Fruit fly (Drosophila melanogaster) whole organism, wandering third instar larva: ENCODE results near the gene CG42820.

ENCODE experiments used
- CrebA ChIP-seq: fragments of 200-800 bp; sonication (Bioruptor generic); optimal IDR thresholded peaks from 2 replicates; lab custom pipeline; 2016; ENCODE audit warnings: missing biosample characterization, mild to moderate bottlenecking, missing genetic modification characterization, borderline replicate concordance
- Dfd ChIP-seq: fragments of >200 bp; optimal IDR thresholded peaks from 2 replicates; lab custom pipeline; 2017; ENCODE audit warnings: missing biosample characterization, missing genetic modification characterization
- Dif ChIP-seq: fragments of 200-275, 200-300 bp; sonication (Bioruptor generic); optimal IDR thresholded peaks from 2 replicates; lab custom pipeline; 2018; ENCODE audit warnings: missing biosample characterization, missing genetic modification characterization; ENCODE audit not compliant: partially characterized antibody
- GATAd ChIP-seq: sonication (Bioruptor generic); optimal IDR thresholded peaks from 2 replicates; lab custom pipeline; 2016; ENCODE audit warnings: missing biosample characterization, missing genetic modification characterization
- HLH106 ChIP-seq: fragments of 200-800 bp; optimal IDR thresholded peaks from 3 replicates; lab custom pipeline; 2019; ENCODE audit warnings: missing biosample characterization, mild to moderate bottlenecking, missing genetic modification characterization, moderate library complexity
- Hnf4 ChIP-seq: fragments of 200-800 bp; sonication (Bioruptor generic); optimal IDR thresholded peaks from 2 replicates; lab custom pipeline; 2016; ENCODE audit warnings: missing biosample characterization, mild to moderate bottlenecking, missing genetic modification characterization
- Hr78 ChIP-seq: fragments of >200 bp; optimal IDR thresholded peaks from 2 replicates; lab custom pipeline; 2017; ENCODE audit warnings: missing biosample characterization, missing genetic modification characterization
- Hr83 ChIP-seq: fragments of 200-300 bp; sonication (Bioruptor generic); optimal IDR thresholded peaks from 2 replicates; lab custom pipeline; 2016; ENCODE audit warnings: missing biosample characterization, mild to moderate bottlenecking, missing genetic modification characterization, moderate library complexity; ENCODE audit not compliant: poor library complexity, severe bottlenecking
- Myc ChIP-seq: fragments of >200 bp; optimal IDR thresholded peaks from 2 replicates; lab custom pipeline; 2017
- N ChIP-seq: fragments of >200 bp; optimal IDR thresholded peaks from 2 replicates; lab custom pipeline; 2018; ENCODE audit warnings: missing biosample characterization, missing external identifiers, missing genetic modification characterization
- OdsH ChIP-seq: fragments of 200-800 bp; sonication (Bioruptor generic); optimal IDR thresholded peaks from 2 replicates; lab custom pipeline; 2016; ENCODE audit warnings: missing biosample characterization, mild to moderate bottlenecking, missing genetic modification characterization
- Rel ChIP-seq, 2 experiments: fragments of 200-800 bp; sonication (Bioruptor generic) in 1 of 2; optimal IDR thresholded peaks; 2 replicates in 1 of 2; 3 replicates in 1 of 2; lab custom pipeline; 2016 to 2019; ENCODE audit warnings: mild to moderate bottlenecking in 2 of 2, missing biosample characterization in 2 of 2, missing genetic modification characterization in 2 of 2, moderate library complexity in 1 of 2
- Sp1 ChIP-seq: fragments of 200-800 bp; sonication (Bioruptor generic); optimal IDR thresholded peaks from 3 replicates; lab custom pipeline; 2019; ENCODE audit warnings: missing biosample characterization, mild to moderate bottlenecking, missing genetic modification characterization, moderate library complexity
- Vsx2 ChIP-seq: fragments of 200-300, 225-300 bp; sonication (Bioruptor generic); optimal IDR thresholded peaks from 2 replicates; lab custom pipeline; 2018; ENCODE audit warnings: missing biosample characterization, missing genetic modification characterization; ENCODE audit not compliant: partially characterized antibody
- br ChIP-seq: fragments of 200-800 bp; sonication (Bioruptor generic); optimal IDR thresholded peaks from 2 replicates; lab custom pipeline; 2016; ENCODE audit warnings: missing biosample characterization, missing genetic modification characterization
- brk ChIP-seq: fragments of 200-800 bp; sonication (Bioruptor generic); optimal IDR thresholded peaks from 2 replicates; lab custom pipeline; 2016; ENCODE audit warnings: missing biosample characterization, mild to moderate bottlenecking, missing genetic modification characterization
- dl ChIP-seq, 2 experiments: fragments of 175-275, 200-275 bp in 1 of 2; fragments of 200-275 bp in 1 of 2; sonication (Bioruptor generic); optimal IDR thresholded peaks; lab custom pipeline; 2018; ENCODE audit warnings: mild to moderate bottlenecking in 2 of 2, missing biosample characterization in 2 of 2, missing genetic modification characterization in 2 of 2, moderate library complexity in 2 of 2; ENCODE audit not compliant: partially characterized antibody in 2 of 2, insufficient read depth in 1 of 2
- dsf ChIP-seq: sonication (Bioruptor generic); optimal IDR thresholded peaks from 2 replicates; lab custom pipeline; 2016; ENCODE audit warnings: missing biosample characterization, missing genetic modification characterization, borderline replicate concordance
- foxo ChIP-seq, 2 experiments: fragments of 200-800 bp; sonication (Bioruptor generic); optimal IDR thresholded peaks; 2 replicates in 1 of 2; 3 replicates in 1 of 2; lab custom pipeline; 2016 to 2017; ENCODE audit warnings: missing biosample characterization in 2 of 2, missing genetic modification characterization in 2 of 2
- fru ChIP-seq: fragments of 200-800 bp; sonication (Bioruptor generic); optimal IDR thresholded peaks from 3 replicates; lab custom pipeline; 2016; ENCODE audit warnings: missing biosample characterization, mild to moderate bottlenecking, missing genetic modification characterization
- h ChIP-seq: fragments of 200-800 bp; sonication (Bioruptor generic); optimal IDR thresholded peaks from 3 replicates; lab custom pipeline; 2016; ENCODE audit warnings: missing biosample characterization, mild to moderate bottlenecking, missing genetic modification characterization
- jim ChIP-seq: fragments of 175-275, 200-325 bp; sonication (Bioruptor generic); optimal IDR thresholded peaks from 2 replicates; lab custom pipeline; 2016; ENCODE audit warnings: missing biosample characterization, mild to moderate bottlenecking, missing genetic modification characterization
- pan ChIP-seq: fragments of >200 bp; optimal IDR thresholded peaks from 2 replicates; lab custom pipeline; 2017
- psq ChIP-seq: fragments of 200-800 bp; sonication (Bioruptor generic); optimal IDR thresholded peaks from 3 replicates; lab custom pipeline; 2017; ENCODE audit warnings: missing biosample characterization, mild to moderate bottlenecking, missing genetic modification characterization, moderate library complexity
- rgr ChIP-seq: fragments of 200-800 bp; sonication (Bioruptor generic); optimal IDR thresholded peaks from 3 replicates; lab custom pipeline; 2016; ENCODE audit warnings: missing biosample characterization, mild to moderate bottlenecking, missing genetic modification characterization
- sv ChIP-seq: fragments of 200-800 bp; sonication (Bioruptor generic); optimal IDR thresholded peaks from 3 replicates; lab custom pipeline; 2016; ENCODE audit warnings: missing biosample characterization, missing genetic modification characterization
- tai ChIP-seq: sonication (Bioruptor generic); optimal IDR thresholded peaks from 2 replicates; lab custom pipeline; 2016; ENCODE audit warnings: missing biosample characterization, missing genetic modification characterization
- woc ChIP-seq: sonication (Bioruptor generic); optimal IDR thresholded peaks from 2 replicates; lab custom pipeline; 2016; ENCODE audit warnings: missing biosample characterization, mild to moderate bottlenecking, missing genetic modification characterization

Gene CG42820

dm6 chr2L:8423047-8423446, 30.8 kb upstream of the CG42820 start:
- TF ChIP-seq CrebA (GFP tag; lab: Kevin White, UChicago), result no peak
- TF ChIP-seq Dfd (GFP tag; lab: Kevin White, UChicago), result no peak
- TF ChIP-seq woc (GFP tag; lab: Kevin White, UChicago), result no peak
- no peak for TF ChIP-seq dsf (GFP tag; lab: Kevin White, UChicago)
- TF ChIP-seq GATAd (GFP tag; lab: Kevin White, UChicago), result no peak
- no peak for TF ChIP-seq sv (GFP tag; lab: Kevin White, UChicago)
- no peak for TF ChIP-seq foxo (GFP tag; optimal IDR thresholded peaks at IDR 0.05; lab: Kevin White, UChicago)
- no peak for TF ChIP-seq OdsH (GFP tag; lab: Kevin White, UChicago)
- no peak for TF ChIP-seq HLH106 (tag; lab: Kevin White, UChicago)
- TF ChIP-seq brk (GFP tag; lab: Kevin White, UChicago), result no peak
- TF ChIP-seq rgr (GFP tag; lab: Kevin White, UChicago), result no peak
- TF ChIP-seq Hnf4 (GFP tag; lab: Kevin White, UChicago), result no peak
- no peak for TF ChIP-seq fru (GFP tag; lab: Kevin White, UChicago)
- no peak for TF ChIP-seq Hr83 (GFP tag; lab: Kevin White, UChicago)

dm6 chr2L:8421717-8422116, 29.5 kb upstream of the CG42820 start:
- no peak for TF ChIP-seq woc (GFP tag; lab: Kevin White, UChicago)
- no peak for TF ChIP-seq CrebA (GFP tag; lab: Kevin White, UChicago)
- TF ChIP-seq jim (GFP tag; lab: Kevin White, UChicago), result no peak
- no peak for TF ChIP-seq Rel (GFP tag; optimal IDR thresholded peaks at IDR 0.05; lab: Kevin White, UChicago)
- TF ChIP-seq Rel (tag; optimal IDR thresholded peaks at IDR 0.05; lab: Kevin White, UChicago), result peak; percentile 92
- no peak for TF ChIP-seq sv (GFP tag; lab: Kevin White, UChicago)

dm6 chr2L:8420259-8420930, 28.2 kb upstream of the CG42820 start:
- no peak for TF ChIP-seq tai (GFP tag; lab: Kevin White, UChicago)
- no peak for TF ChIP-seq h
- no peak for TF ChIP-seq woc (GFP tag; lab: Kevin White, UChicago)
- no peak for TF ChIP-seq OdsH (GFP tag; lab: Kevin White, UChicago)
- peak; percentile 59 for TF ChIP-seq psq (GFP tag; lab: Kevin White, UChicago)
- no peak for TF ChIP-seq brk (GFP tag; lab: Kevin White, UChicago)
- peak; percentile 76 for TF ChIP-seq Dif
- no peak for TF ChIP-seq GATAd (GFP tag; lab: Kevin White, UChicago)
- no peak for TF ChIP-seq jim (GFP tag; lab: Kevin White, UChicago)
- peak; percentile 31 to 83 for TF ChIP-seq dl (GFP tag; optimal IDR thresholded peaks at IDR 0.05; lab: Kevin White, UChicago; ENCODE audit: insufficient read depth in 1 of 2, partially characterized antibody in 2 of 2)
- no peak for TF ChIP-seq pan (lab: Kevin White, UChicago)
- TF ChIP-seq Vsx2 (GFP tag; lab: Kevin White, UChicago), result peak; percentile 76
- no peak for TF ChIP-seq foxo (GFP tag; optimal IDR thresholded peaks at IDR 0.05; lab: Kevin White, UChicago)

- TF ChIP-seq Hr78 (GFP tag; lab: Kevin White, UChicago) (no peak), N (GFP tag; lab: Kevin White, UChicago) (no peak), Sp1 (GFP tag; lab: Kevin White, UChicago) (peak; percentile 27), jim (GFP tag; lab: Kevin White, UChicago) (no peak), Rel (GFP tag; optimal IDR thresholded peaks at IDR 0.05; lab: Kevin White, UChicago) (no peak), Rel (tag; optimal IDR thresholded peaks at IDR 0.05; lab: Kevin White, UChicago) (peak; percentile 89), woc (GFP tag; lab: Kevin White, UChicago) (no peak), dl (GFP tag; optimal IDR thresholded peaks at IDR 0.05; lab: Kevin White, UChicago; ENCODE audit: insufficient read depth in 1 of 2, partially characterized antibody in 2 of 2) (peak in 1 of 2 experiments; percentile 24), Dfd (GFP tag; lab: Kevin White, UChicago) (peak; percentile 21), Myc (no peak), dsf (GFP tag; lab: Kevin White, UChicago) (no peak), rgr (GFP tag; lab: Kevin White, UChicago) (no peak), psq (GFP tag; lab: Kevin White, UChicago) (peak; percentile 85), HLH106 (tag; lab: Kevin White, UChicago) (no peak), br (GFP tag; lab: Kevin White, UChicago) (no peak), OdsH (GFP tag; lab: Kevin White, UChicago) (no peak)
Observed at dm6 chr2L:8419382-8419940, 27.3 kb upstream of the CG42820 start.
